Worm (Caenorhabditis elegans): Measurements from ENCODE around the gene srw-26.

The srw-26 gene

ce11 chrV:15932390-15932789 is at the start of gene srw-26:
srw-26 (minus strand) TSS chrV:15932490.
- TF ChIP-seq nhr-76 (tag; optimal IDR thresholded peaks at IDR 0.05) (no peak), elt-3 (tag; optimal IDR thresholded peaks at IDR 0.05) (no peak), lsy-2 (tag; optimal IDR thresholded peaks at IDR 0.05) (no peak), elt-1 (tag; optimal IDR thresholded peaks at IDR 0.05; ENCODE audit: borderline replicate concordance, insufficient read depth) (no peak), flh-1 (GFP tag; optimal IDR thresholded peaks at IDR 0.05) (no peak), bed-3 (GFP tag; optimal IDR thresholded peaks at IDR 0.05) (no peak), hlh-1 (tag; optimal IDR thresholded peaks at IDR 0.05) (no peak), drap-1 (GFP tag; optimal IDR thresholded peaks at IDR 0.05) (no peak), ces-1 (GFP tag; optimal IDR thresholded peaks at IDR 0.05) (no peak), M03D4.4 (tag; optimal IDR thresholded peaks at IDR 0.05) (no peak)

- no peak for TF ChIP-seq tbx-8 (GFP tag; optimal IDR thresholded peaks at IDR 0.05)
- no peak for TF ChIP-seq nhr-76 (tag; optimal IDR thresholded peaks at IDR 0.05)
- no peak for TF ChIP-seq elt-3 (tag; optimal IDR thresholded peaks at IDR 0.05)
- no peak for TF ChIP-seq pha-4 (tag; optimal IDR thresholded peaks at IDR 0.05)
Observed at ce11 chrV:15978232-15978764, 46.0 kb upstream of the srw-26 start, which contains the start of gene oac-20. oac-20 (plus strand) TSS chrV:15978714.

ce11 chrV:15975845-15976244 is 43.6 kb upstream of the srw-26 start, which contains the start of gene clec-232:
clec-232 (plus strand) TSS chrV:15976145.
- no peak for TF ChIP-seq mab-5 (tag; optimal IDR thresholded peaks at IDR 0.05)

ce11 chrV:15974836-15975235 is 42.5 kb upstream of the srw-26 start, which contains the start of gene sru-22:
sru-22 (minus strand) TSS chrV:15974936.
- TF ChIP-seq ces-1 (GFP tag; optimal IDR thresholded peaks at IDR 0.05) (no peak), hlh-1 (tag; optimal IDR thresholded peaks at IDR 0.05) (no peak), tbx-8 (GFP tag; optimal IDR thresholded peaks at IDR 0.05) (no peak), nhr-28 (tag; optimal IDR thresholded peaks at IDR 0.05) (no peak), sptf-1 (tag; optimal IDR thresholded peaks at IDR 0.05) (no peak), blmp-1 (tag; optimal IDR thresholded peaks at IDR 0.05) (no peak), lin-13 (tag; optimal IDR thresholded peaks at IDR 0.05) (no peak), ceh-83 (GFP tag; optimal IDR thresholded peaks at IDR 0.05) (no peak), sem-2 (GFP tag; optimal IDR thresholded peaks at IDR 0.05) (no peak), nhr-2 (tag; optimal IDR thresholded peaks at IDR 0.05) (no peak), ham-2 (GFP tag; optimal IDR thresholded peaks at IDR 0.05) (no peak), ceh-43 (GFP tag; optimal IDR thresholded peaks at IDR 0.05) (no peak)

ce11 chrV:15972484-15972883 is 40.2 kb upstream of the srw-26 start, which contains the start of gene sru-23:
sru-23 (minus strand) TSS chrV:15972584.
- TF ChIP-seq flh-1 (GFP tag; optimal IDR thresholded peaks at IDR 0.05) (no peak), nhr-76 (tag; optimal IDR thresholded peaks at IDR 0.05) (no peak), hlh-1 (tag; optimal IDR thresholded peaks at IDR 0.05) (no peak), nhr-237 (tag; optimal IDR thresholded peaks at IDR 0.05) (no peak), elt-3 (tag; optimal IDR thresholded peaks at IDR 0.05) (no peak), sem-2 (GFP tag; optimal IDR thresholded peaks at IDR 0.05) (no peak)

ce11 chrV:15970820-15971219 is 38.5 kb upstream of the srw-26 start:
- TF ChIP-seq mep-1 (tag; optimal IDR thresholded peaks at IDR 0.05) (no peak), pha-4 (tag; optimal IDR thresholded peaks at IDR 0.05) (no peak), nhr-76 (tag; optimal IDR thresholded peaks at IDR 0.05) (no peak), M03D4.4 (tag; optimal IDR thresholded peaks at IDR 0.05) (no peak), ceh-39 (tag; optimal IDR thresholded peaks at IDR 0.05) (no peak), ces-1 (GFP tag; optimal IDR thresholded peaks at IDR 0.05) (no peak), lin-32 (GFP tag; optimal IDR thresholded peaks at IDR 0.05) (no peak), zip-8 (tag; optimal IDR thresholded peaks at IDR 0.05) (no peak), nhr-2 (tag; optimal IDR thresholded peaks at IDR 0.05) (no peak), elt-3 (tag; optimal IDR thresholded peaks at IDR 0.05) (no peak), mab-5 (tag; optimal IDR thresholded peaks at IDR 0.05) (no peak), lin-13 (tag; optimal IDR thresholded peaks at IDR 0.05) (no peak), hlh-1 (tag; optimal IDR thresholded peaks at IDR 0.05) (no peak), unc-62 (GFP tag; optimal IDR thresholded peaks at IDR 0.05) (no peak), lsy-2 (tag; optimal IDR thresholded peaks at IDR 0.05) (no peak), drap-1 (GFP tag; optimal IDR thresholded peaks at IDR 0.05) (no peak)
